Worm (Caenorhabditis elegans): ENCODE measurements around the gene C17F4.11.

- TF ChIP-seq snpc-4 (GFP tag; optimal IDR thresholded peaks at IDR 0.05) (no peak), snpc-4 (tag; optimal IDR thresholded peaks at IDR 0.05) (no peak), him-1 (tag; optimal IDR thresholded peaks at IDR 0.05) (no peak), B0035.1 (tag; optimal IDR thresholded peaks at IDR 0.05) (no peak), let-526 (GFP tag; IDR thresholded peaks at IDR 0.05) (no peak), pha-4 (tag; optimal IDR thresholded peaks at IDR 0.05) (no peak), unc-62 (GFP tag; optimal IDR thresholded peaks at IDR 0.05) (no peak), ceh-91 (GFP tag; IDR thresholded peaks at IDR 0.05) (no peak), unc-130 (GFP tag; optimal IDR thresholded peaks at IDR 0.05) (no peak)
These were observed 30.1 kb downstream of the C17F4.11 start, which contains the start of gene F02E11.7 for ce11 chrII:3267365-3267764.
